Fruit fly (Drosophila melanogaster) whole organism, pupa: Measurements from ENCODE around the gene ppk17.

ENCODE experiments used
- CG10348 ChIP-seq: fragments of 200-800 bp; sonication (Bioruptor generic); IDR thresholded peaks from 2 replicates; pipeline ENCODE4 v1.3.6; 2022; ENCODE audit warnings: missing biosample characterization, missing genetic modification characterization
- CG12605 ChIP-seq: fragments of 200-800 bp; sonication (Bioruptor generic); IDR thresholded peaks from 2 replicates; pipeline ENCODE4 v1.3.6; 2022; ENCODE audit warnings: missing biosample characterization, missing genetic modification characterization
- CG13204 ChIP-seq: fragments of 200-800 bp; sonication (Bioruptor generic); optimal IDR thresholded peaks from 2 replicates; lab custom pipeline; 2018; ENCODE audit warnings: missing biosample characterization, mild to moderate bottlenecking, missing genetic modification characterization, moderate library complexity
- CG14655 ChIP-seq: fragments of 200-800 bp; sonication (Bioruptor generic); optimal IDR thresholded peaks from 3 replicates; lab custom pipeline; 2017; ENCODE audit warnings: mild to moderate bottlenecking, missing biosample characterization, missing genetic modification reagents, missing genetic modification characterization
- CG15710 ChIP-seq: fragments of 200-800 bp; sonication (Bioruptor generic); optimal IDR thresholded peaks from 2 replicates; lab custom pipeline; 2018; ENCODE audit warnings: missing biosample characterization, mild to moderate bottlenecking, missing genetic modification characterization, moderate library complexity
- CG17806 ChIP-seq: fragments of 200-800 bp; sonication (Bioruptor generic); optimal IDR thresholded peaks from 2 replicates; lab custom pipeline; 2018; ENCODE audit warnings: missing biosample characterization, mild to moderate bottlenecking, missing genetic modification characterization, moderate library complexity
- CG32121 ChIP-seq: fragments of 200-800 bp; sonication (Bioruptor generic); IDR thresholded peaks from 2 replicates; pipeline ENCODE4 v1.3.6; 2022; ENCODE audit warnings: missing biosample characterization, missing genetic modification characterization
- CG34367 ChIP-seq: fragments of 200-800 bp; sonication (Bioruptor generic); optimal IDR thresholded peaks from 2 replicates; lab custom pipeline; 2018; ENCODE audit warnings: missing biosample characterization, mild to moderate bottlenecking, missing genetic modification characterization
- CG4496 ChIP-seq: fragments of 200-800 bp; sonication (Bioruptor generic); IDR thresholded peaks from 3 replicates; pipeline ENCODE4 v1.3.6; 2022; ENCODE audit warnings: missing biosample characterization, missing genetic modification characterization
- CG8159 ChIP-seq: fragments of 200-800 bp; sonication (Bioruptor generic); optimal IDR thresholded peaks from 3 replicates; lab custom pipeline; 2018; ENCODE audit warnings: missing biosample characterization, mild to moderate bottlenecking, missing genetic modification characterization, moderate library complexity
- CG8301 ChIP-seq: fragments of 200-800 bp; sonication (Bioruptor generic); optimal IDR thresholded peaks from 2 replicates; lab custom pipeline; 2018; ENCODE audit warnings: missing biosample characterization, mild to moderate bottlenecking, missing genetic modification characterization
- CG9948 ChIP-seq: fragments of 200-800 bp; sonication (Bioruptor generic); optimal IDR thresholded peaks from 2 replicates; lab custom pipeline; 2018; ENCODE audit warnings: missing biosample characterization, mild to moderate bottlenecking, missing genetic modification characterization, moderate library complexity
- D1 ChIP-seq: fragments of 200-800 bp; sonication (Bioruptor generic); optimal IDR thresholded peaks from 2 replicates; lab custom pipeline; 2018; ENCODE audit warnings: missing biosample characterization, mild to moderate bottlenecking, missing genetic modification characterization, moderate library complexity
- EcR ChIP-seq: fragments of 200-800 bp; sonication (Bioruptor generic); optimal IDR thresholded peaks from 3 replicates; lab custom pipeline; 2019; ENCODE audit warnings: missing biosample characterization, missing genetic modification characterization, mild to moderate bottlenecking, moderate library complexity, missing genetic modification reagents
- Ets98B ChIP-seq: fragments of 200-800 bp; sonication (Bioruptor generic); IDR thresholded peaks from 2 replicates; pipeline ENCODE4 v1.3.6; 2022; ENCODE audit warnings: missing biosample characterization, missing genetic modification characterization
- Pif1A ChIP-seq: fragments of 200-800 bp; sonication (Bioruptor generic); optimal IDR thresholded peaks from 3 replicates; lab custom pipeline; 2016; ENCODE audit warnings: missing biosample characterization, missing genetic modification characterization
- Pif1B ChIP-seq: fragments of 200-800 bp; sonication (Bioruptor generic); optimal IDR thresholded peaks from 3 replicates; lab custom pipeline; 2016; ENCODE audit warnings: missing biosample characterization, missing genetic modification characterization
- Snoo ChIP-seq: fragments of 200-800 bp; sonication (Bioruptor generic); optimal IDR thresholded peaks from 3 replicates; lab custom pipeline; 2017; ENCODE audit warnings: missing biosample characterization, mild to moderate bottlenecking, missing genetic modification characterization, inconsistent platforms
- fd96Ca ChIP-seq: fragments of 200-800 bp; sonication (Bioruptor generic); IDR thresholded peaks from 3 replicates; pipeline ENCODE4 v1.3.6; 2022; ENCODE audit warnings: missing biosample characterization, missing genetic modification characterization
- gl ChIP-seq: fragments of 200-800 bp; sonication (Bioruptor generic); optimal IDR thresholded peaks from 2 replicates; lab custom pipeline; 2018; ENCODE audit warnings: missing biosample characterization, mild to moderate bottlenecking, missing genetic modification characterization
- rn ChIP-seq: fragments of 200-800 bp; sonication (Bioruptor generic); IDR thresholded peaks from 2 replicates; pipeline ENCODE4 v1.3.6; 2022; ENCODE audit warnings: missing biosample characterization, missing genetic modification characterization

Gene ppk17

dm6 chr2L:16799496-16799895 lies 39.1 kb upstream of the ppk17 start:
- no peak for TF ChIP-seq EcR (GFP tag; lab: Kevin White, UChicago)
- TF ChIP-seq rn (GFP tag; lab: Robert Waterston, UW): no peak
- TF ChIP-seq CG15710: no peak
- no peak for TF ChIP-seq fd96Ca (GFP tag; lab: Robert Waterston, UW)
- TF ChIP-seq Pif1B (GFP tag; lab: Kevin White, UChicago): no peak
- TF ChIP-seq CG8301 (tag; lab: Kevin White, UChicago): no peak
- TF ChIP-seq CG17806 (tag; lab: Kevin White, UChicago): no peak
- no peak for TF ChIP-seq CG4496
- TF ChIP-seq CG8159 (tag; lab: Kevin White, UChicago): no peak
- no peak for TF ChIP-seq CG12605 (GFP tag; lab: Robert Waterston, UW)
- TF ChIP-seq CG10348 (GFP tag; lab: Robert Waterston, UW): no peak
- no peak for TF ChIP-seq Snoo (tag; lab: Kevin White, UChicago)
- TF ChIP-seq CG14655 (GFP tag; lab: Kevin White, UChicago): no peak
- TF ChIP-seq CG13204 (GFP tag; lab: Kevin White, UChicago): no peak
- no peak for TF ChIP-seq Ets98B (GFP tag; lab: Robert Waterston, UW)
- TF ChIP-seq CG34367 (tag; lab: Kevin White, UChicago): no peak

- TF ChIP-seq CG9948 (tag; lab: Kevin White, UChicago) (no peak), fd96Ca (GFP tag; lab: Robert Waterston, UW) (0 out of 3 replicates have a peak, but pooled peaks have one; percentile 34), CG32121 (0 out of 2 replicates have a peak, but pooled peaks have one; percentile 23), Ets98B (GFP tag; lab: Robert Waterston, UW) (no peak)
- TF ChIP-seq, all 21 proteins: peak for 2
These were observed 38.4 kb upstream of the ppk17 start, which contains the start of gene Ugt37D1 for dm6 chr2L:16798705-16799104. Ugt37D1 (plus strand) TSS chr2L:16799025.

- no peak for TF ChIP-seq CG13204 (GFP tag; lab: Kevin White, UChicago)
- no peak for TF ChIP-seq CG4496
- TF ChIP-seq EcR (GFP tag; lab: Kevin White, UChicago): no peak
- no peak for TF ChIP-seq CG12605 (GFP tag; lab: Robert Waterston, UW)
- no peak for TF ChIP-seq CG9948 (tag; lab: Kevin White, UChicago)
- TF ChIP-seq rn (GFP tag; lab: Robert Waterston, UW): no peak
- TF ChIP-seq CG17806 (tag; lab: Kevin White, UChicago): no peak
These were observed 35.8 kb upstream of the ppk17 start, which contains the start of gene Ugt37E1 for dm6 chr2L:16796104-16796645. Ugt37E1 (plus strand) TSS chr2L:16796595.

dm6 chr2L:16793970-16794369 lies 33.6 kb upstream of the ppk17 start, which contains the start of gene Ugt37C2:
Ugt37C2 (plus strand) TSS chr2L:16794211.
- TF ChIP-seq CG8301 (tag; lab: Kevin White, UChicago): no peak
- no peak for TF ChIP-seq rn (GFP tag; lab: Robert Waterston, UW)
- TF ChIP-seq fd96Ca (GFP tag; lab: Robert Waterston, UW): no peak
- TF ChIP-seq, all 21 proteins: peak for 0

dm6 chr2L:16791345-16791744 lies 31.0 kb upstream of the ppk17 start, which contains the start of gene CG17928:
CG17928 (plus strand) TSS chr2L:16791568.
- TF ChIP-seq CG4496 (peak; percentile 63; the same call in 2 of the 3 replicates), rn (GFP tag; lab: Robert Waterston, UW) (no peak), Pif1B (GFP tag; lab: Kevin White, UChicago) (no peak), CG13204 (GFP tag; lab: Kevin White, UChicago) (no peak), CG34367 (tag; lab: Kevin White, UChicago) (no peak), fd96Ca (GFP tag; lab: Robert Waterston, UW) (no peak)

- TF ChIP-seq CG9948 (tag; lab: Kevin White, UChicago) (no peak), CG14655 (GFP tag; lab: Kevin White, UChicago) (no peak), Pif1B (GFP tag; lab: Kevin White, UChicago) (no peak), CG8301 (tag; lab: Kevin White, UChicago) (no peak), CG32121 (no peak), D1 (tag; lab: Kevin White, UChicago) (no peak), CG10348 (GFP tag; lab: Robert Waterston, UW) (no peak), rn (GFP tag; lab: Robert Waterston, UW) (no peak), gl (tag; lab: Kevin White, UChicago) (no peak), CG4496 (no peak), CG15710 (no peak), CG8159 (tag; lab: Kevin White, UChicago) (no peak), CG34367 (tag; lab: Kevin White, UChicago) (no peak), CG12605 (GFP tag; lab: Robert Waterston, UW) (no peak)
These were observed 30.4 kb upstream of the ppk17 start, which contains the start of gene Cyt-b5-r for dm6 chr2L:16790671-16791270. Cyt-b5-r (minus strand) TSS chr2L:16790721.

dm6 chr2L:16789880-16790279 lies 29.5 kb upstream of the ppk17 start:
- TF ChIP-seq CG10348 (GFP tag; lab: Robert Waterston, UW) (no peak), fd96Ca (GFP tag; lab: Robert Waterston, UW) (no peak), D1 (tag; lab: Kevin White, UChicago) (no peak), CG13204 (GFP tag; lab: Kevin White, UChicago) (no peak), CG9948 (tag; lab: Kevin White, UChicago) (no peak), CG4496 (no peak), CG12605 (GFP tag; lab: Robert Waterston, UW) (no peak), CG17806 (tag; lab: Kevin White, UChicago) (no peak), CG14655 (GFP tag; lab: Kevin White, UChicago) (no peak), Pif1A (GFP tag; lab: Kevin White, UChicago) (no peak), CG8301 (tag; lab: Kevin White, UChicago) (no peak), rn (GFP tag; lab: Robert Waterston, UW) (no peak), CG15710 (no peak), CG32121 (no peak), Pif1B (GFP tag; lab: Kevin White, UChicago) (no peak)
